Worm (Caenorhabditis elegans) whole organism, young adult: ENCODE measurements around the gene Y11D7A.10.
A peak's percentile ranks its signal among the peaks of the same experiment; 100 is the strongest.

Experiments
- F22D6.2 ChIP-seq: sonication (generic microtip); optimal IDR thresholded peaks from 2 replicates; lab custom pipeline; 2016; ENCODE audit warnings: mild to moderate bottlenecking, missing genetic modification characterization, missing compliant biosample characterization
- K12H6.12 ChIP-seq: fragments of 200-800 bp; sonication (Bioruptor generic); optimal IDR thresholded peaks from 2 replicates; lab custom pipeline; 2018; ENCODE audit warnings: mild to moderate bottlenecking, missing genetic modification characterization, missing compliant biosample characterization
- T26A5.8 ChIP-seq: sonication (generic microtip); optimal IDR thresholded peaks from 2 replicates; lab custom pipeline; 2016; ENCODE audit warnings: missing genetic modification characterization, missing compliant biosample characterization
- Y56A3A.18 ChIP-seq: fragments of 200-800 bp; sonication (Bioruptor generic); IDR thresholded peaks from 2 replicates; pipeline ENCODE4 v1.3.6; 2022; ENCODE audit warnings: missing genetic modification reagents, missing genetic modification characterization, missing compliant biosample characterization
- Y79H2A.3 ChIP-seq: fragments of 200-800 bp; sonication (Bioruptor generic); conservative IDR thresholded peaks from 2 replicates; pipeline ENCODE4 v1.3.6; 2022; ENCODE audit warnings: missing genetic modification reagents, missing genetic modification characterization, missing compliant biosample characterization
- ama-1 ChIP-seq, 3 experiments: fragments of 150-350 bp in 1 of 3; sonication (generic microtip) in 2 of 3; optimal IDR thresholded peaks; 2 replicates each; lab custom pipeline; 2014 to 2018; ENCODE audit warnings: missing biosample characterization in 2 of 3, missing genetic modification characterization in 2 of 3, missing genetic modification reagents in 2 of 3
- aptf-2 ChIP-seq: fragments of 200-800 bp; sonication (Bioruptor generic); conservative IDR thresholded peaks from 2 replicates; pipeline ENCODE4 v1.3.6; 2022; ENCODE audit warnings: missing genetic modification reagents, missing genetic modification characterization, missing compliant biosample characterization
- aptf-3 ChIP-seq: fragments of 200-800 bp; sonication (Bioruptor generic); IDR thresholded peaks from 2 replicates; pipeline ENCODE4 v1.3.6; 2022; ENCODE audit warnings: missing genetic modification characterization, missing compliant biosample characterization
- attf-5 ChIP-seq: fragments of 200-800 bp; sonication (Bioruptor generic); optimal IDR thresholded peaks from 2 replicates; lab custom pipeline; 2018; ENCODE audit warnings: mild to moderate bottlenecking, missing genetic modification characterization, missing compliant biosample characterization
- cebp-1 ChIP-seq, 2 experiments: fragments of 200-800 bp in 1 of 2; sonication (Bioruptor generic) in 1 of 2; sonication (generic microtip) in 1 of 2; IDR thresholded peaks in 1 of 2; optimal IDR thresholded peaks in 1 of 2; 2 replicates each; pipeline versions ENCODE4 v1.3.6 to Lab custom; 2017 to 2022; ENCODE audit warnings: missing compliant biosample characterization in 2 of 2, missing genetic modification characterization in 2 of 2, mild to moderate bottlenecking in 1 of 2, missing genetic modification reagents in 1 of 2, moderate library complexity in 1 of 2
- ceh-27 ChIP-seq: fragments of 200-800 bp; sonication (Bioruptor generic); optimal IDR thresholded peaks from 2 replicates; lab custom pipeline; 2018; ENCODE audit warnings: mild to moderate bottlenecking, missing genetic modification characterization, moderate library complexity, missing compliant biosample characterization
- egl-44 ChIP-seq: fragments of 200-800 bp; sonication (Bioruptor generic); IDR thresholded peaks from 2 replicates; pipeline ENCODE4 v1.3.6; 2022; ENCODE audit warnings: missing genetic modification reagents, missing genetic modification characterization, missing compliant biosample characterization
- fkh-3 ChIP-seq: sonication (generic microtip); optimal IDR thresholded peaks from 2 replicates; lab custom pipeline; 2016; ENCODE audit warnings: mild to moderate bottlenecking, missing genetic modification characterization, missing compliant biosample characterization
- him-1 ChIP-seq: sonication (generic microtip); optimal IDR thresholded peaks from 2 replicates; lab custom pipeline; 2016; ENCODE audit warnings: missing genotype, missing genetic modification reagents, missing genetic modification characterization, missing compliant biosample characterization
- hlh-12 ChIP-seq: sonication (generic microtip); optimal IDR thresholded peaks from 2 replicates; lab custom pipeline; 2016; ENCODE audit warnings: missing genetic modification characterization, missing compliant biosample characterization
- hlh-26 ChIP-seq: fragments of 200-800 bp; sonication (Bioruptor generic); conservative IDR thresholded peaks from 2 replicates; pipeline ENCODE4 v1.3.6; 2022; ENCODE audit warnings: missing genetic modification reagents, missing genetic modification characterization, missing compliant biosample characterization
- hmg-1.2 ChIP-seq: fragments of 200-800 bp; sonication (Bioruptor generic); IDR thresholded peaks from 2 replicates; pipeline ENCODE4 v1.3.6; 2022; ENCODE audit warnings: missing genetic modification reagents, missing genetic modification characterization, missing compliant biosample characterization
- let-526 ChIP-seq: fragments of 200-800 bp; sonication (Bioruptor generic); IDR thresholded peaks from 2 replicates; pipeline ENCODE4 v1.3.6; 2022; ENCODE audit warnings: missing genetic modification reagents, missing genetic modification characterization, missing compliant biosample characterization
- lin-26 ChIP-seq: fragments of 200-800 bp; sonication (Bioruptor generic); IDR thresholded peaks from 2 replicates; pipeline ENCODE4 v1.3.6; 2022; ENCODE audit warnings: missing genetic modification reagents, missing genetic modification characterization, missing compliant biosample characterization
- lin-35 ChIP-seq, 3 experiments: fragments of 150-350 bp in 2 of 3; sonication (generic microtip) in 1 of 3; optimal IDR thresholded peaks; 2 replicates each; lab custom pipeline; 2014 to 2018; ENCODE audit warnings: missing biosample characterization in 3 of 3, missing genetic modification characterization in 3 of 3, missing genetic modification reagents in 3 of 3
- lin-40 ChIP-seq: sonication (generic microtip); optimal IDR thresholded peaks from 2 replicates; lab custom pipeline; 2016; ENCODE audit warnings: missing genetic modification characterization, mild to moderate bottlenecking, missing compliant biosample characterization, missing genotype, missing genetic modification reagents
- lsl-1 ChIP-seq: fragments of 200-800 bp; sonication (Bioruptor generic); optimal IDR thresholded peaks from 2 replicates; lab custom pipeline; 2018; ENCODE audit warnings: mild to moderate bottlenecking, missing genetic modification characterization, moderate library complexity, missing compliant biosample characterization
- lsy-27 ChIP-seq: sonication (generic microtip); optimal IDR thresholded peaks from 2 replicates; lab custom pipeline; 2017; ENCODE audit warnings: missing genetic modification characterization, mild to moderate bottlenecking, missing compliant biosample characterization, antibody characterized with exemption, missing genotype, borderline replicate concordance; ENCODE audit not compliant: insufficient read depth
- madf-3 ChIP-seq: fragments of 200-800 bp; sonication (Bioruptor generic); IDR thresholded peaks from 2 replicates; pipeline ENCODE4 v1.3.6; 2022; ENCODE audit warnings: missing genetic modification reagents, missing genetic modification characterization, missing compliant biosample characterization
- mcd-1 ChIP-seq: fragments of 200-800 bp; sonication (Bioruptor generic); IDR thresholded peaks from 2 replicates; pipeline ENCODE4 v1.3.6; 2022; ENCODE audit warnings: missing genetic modification reagents, missing genetic modification characterization, missing compliant biosample characterization
- nhr-179 ChIP-seq: sonication (generic microtip); optimal IDR thresholded peaks from 2 replicates; lab custom pipeline; 2016; ENCODE audit warnings: mild to moderate bottlenecking, missing genetic modification characterization, missing compliant biosample characterization
- nhr-80 ChIP-seq: sonication (generic microtip); optimal IDR thresholded peaks from 2 replicates; lab custom pipeline; 2016; ENCODE audit warnings: missing genetic modification characterization, missing compliant biosample characterization
- rcor-1 ChIP-seq: fragments of 200-800 bp; sonication (Bioruptor generic); IDR thresholded peaks from 2 replicates; pipeline ENCODE4 v1.3.6; 2022; ENCODE audit warnings: missing genetic modification reagents, missing genetic modification characterization, missing compliant biosample characterization
- rec-8 ChIP-seq, 2 experiments: sonication (generic microtip); optimal IDR thresholded peaks; 2 replicates each; lab custom pipeline; 2016; ENCODE audit warnings: mild to moderate bottlenecking in 2 of 2, missing genetic modification characterization in 2 of 2, missing genetic modification reagents in 2 of 2, missing genotype in 2 of 2, missing biosample characterization in 1 of 2, missing compliant biosample characterization in 1 of 2, moderate library complexity in 1 of 2
- snpc-1.3 ChIP-seq: sonication (generic microtip); optimal IDR thresholded peaks from 2 replicates; lab custom pipeline; 2017; ENCODE audit warnings: missing genetic modification characterization, mild to moderate bottlenecking, missing compliant biosample characterization, antibody characterized with exemption, moderate library complexity, missing genotype, missing genetic modification reagents; ENCODE audit not compliant: insufficient read depth
- snpc-4 ChIP-seq, 5 experiments: fragments of 150-350 bp in 1 of 5; sonication (generic microtip) in 4 of 5; optimal IDR thresholded peaks; 2 replicates each; lab custom pipeline; 2014 to 2018; ENCODE audit warnings: missing genetic modification characterization in 5 of 5, missing biosample characterization in 3 of 5, antibody characterized with exemption in 2 of 5, mild to moderate bottlenecking in 2 of 5, missing compliant biosample characterization in 2 of 5, missing genotype in 2 of 5, moderate library complexity in 2 of 5, missing genetic modification reagents in 1 of 5
- sptf-2 ChIP-seq: fragments of 200-800 bp; sonication (Bioruptor generic); optimal IDR thresholded peaks from 2 replicates; lab custom pipeline; 2018; ENCODE audit warnings: mild to moderate bottlenecking, missing genetic modification characterization, missing compliant biosample characterization
- tbx-9 ChIP-seq: sonication (generic microtip); optimal IDR thresholded peaks from 2 replicates; lab custom pipeline; 2016; ENCODE audit warnings: borderline replicate concordance, missing genetic modification characterization, inconsistent platforms, missing compliant biosample characterization
- unc-130 ChIP-seq: sonication (generic microtip); optimal IDR thresholded peaks from 2 replicates; lab custom pipeline; 2016; ENCODE audit warnings: missing genetic modification reagents, missing genetic modification characterization, missing compliant biosample characterization
- zim-3 ChIP-seq: sonication (generic microtip); optimal IDR thresholded peaks from 2 replicates; lab custom pipeline; 2017; ENCODE audit warnings: mild to moderate bottlenecking, missing genetic modification characterization, moderate library complexity, missing compliant biosample characterization

The Y11D7A.10 gene

DNA sequence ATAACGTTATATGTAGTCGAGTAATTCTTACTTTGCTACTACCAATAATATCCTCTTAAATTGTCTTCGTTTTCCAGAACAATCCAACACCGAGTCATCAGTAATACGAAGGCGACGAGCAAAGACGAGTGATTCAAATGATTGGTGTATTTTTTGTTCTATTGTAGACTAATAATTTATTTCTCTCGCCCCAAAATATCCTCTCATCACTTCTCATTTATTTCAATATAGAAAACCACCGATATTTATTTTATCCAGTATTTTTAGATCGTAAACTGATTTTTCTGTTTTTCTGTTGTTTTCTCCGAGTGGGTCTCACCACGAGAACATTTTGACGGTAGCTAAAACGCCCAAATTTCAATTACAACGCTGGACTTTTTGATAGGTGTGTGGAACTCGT, 31.9 kb downstream of the Y11D7A.10 start:
- TF ChIP-seq him-1 (tag; lab: Kevin White, UChicago): no peak
- TF ChIP-seq fkh-3: no peak
- TF ChIP-seq let-526 (GFP tag; lab: Robert Waterston, UW): no peak
- no peak for TF ChIP-seq hmg-1.2 (GFP tag; lab: Robert Waterston, UW)
- no peak for TF ChIP-seq rec-8 (tag; optimal IDR thresholded peaks at IDR 0.05; lab: Kevin White, UChicago)
- no peak for TF ChIP-seq mcd-1 (GFP tag; lab: Robert Waterston, UW)
- TF ChIP-seq tbx-9: no peak
- no peak for TF ChIP-seq lsy-27 (tag; lab: Kevin White, UChicago)
- TF ChIP-seq snpc-1.3 (tag; lab: Kevin White, UChicago): no peak
- TF ChIP-seq, all 124 proteins: peak for 0

DNA sequence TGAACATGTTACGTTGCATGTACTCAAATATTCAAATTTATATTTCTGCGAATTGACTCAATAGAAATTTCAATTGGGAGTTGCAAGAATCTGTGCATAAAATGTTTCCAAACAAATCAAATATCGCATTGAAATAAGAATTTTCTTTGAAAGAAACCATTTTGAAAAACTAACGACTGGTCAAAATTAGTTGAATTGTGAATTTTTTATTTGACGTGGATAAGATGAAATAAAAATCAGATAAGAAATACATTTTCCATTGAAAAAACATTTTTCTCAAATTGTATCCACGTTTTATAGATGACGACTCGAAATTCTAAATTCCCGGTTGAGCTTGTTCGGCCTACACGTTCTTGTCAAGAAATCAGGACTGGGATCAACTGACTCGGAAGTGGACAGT, 34.7 kb downstream of the Y11D7A.10 start, which contains the start of gene C46C2.3:
Gene C46C2.3 (plus strand): TSS at position 301 of the 400 bp plus-strand sequence.
- TF ChIP-seq F22D6.2 (no peak), nhr-179 (tag; lab: Kevin White, UChicago) (no peak), rcor-1 (GFP tag; lab: Robert Waterston, UW) (no peak), zim-3 (tag; lab: Kevin White, UChicago) (no peak), snpc-4 (GFP tag; optimal IDR thresholded peaks at IDR 0.05; lab: Kevin White, UChicago) (no peak), snpc-4 (tag; optimal IDR thresholded peaks at IDR 0.05; lab: Kevin White, UChicago) (no peak), T26A5.8 (tag; lab: Kevin White, UChicago) (no peak)
- TF ChIP-seq, all 124 proteins: peak for 0

DNA sequence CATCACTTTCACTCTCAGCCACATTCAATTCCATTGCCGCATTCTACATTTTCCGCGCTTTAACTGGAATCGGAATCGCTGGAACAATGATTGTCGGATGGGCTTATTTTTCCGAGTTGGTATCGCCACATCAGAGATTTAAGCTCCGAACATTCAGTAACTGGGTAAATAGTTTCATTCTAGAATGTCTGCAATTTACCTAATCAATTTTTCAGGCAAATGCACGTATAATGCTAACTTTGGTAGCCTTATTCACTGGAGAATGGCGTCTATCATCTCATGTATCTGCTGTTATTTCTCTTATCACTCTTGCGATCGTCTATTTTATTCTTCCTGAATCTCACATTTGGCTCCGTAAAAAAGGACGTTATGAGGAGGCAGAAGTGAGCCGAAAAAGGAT, 41.2 kb downstream of the Y11D7A.10 start:
- TF ChIP-seq ama-1 (optimal IDR thresholded peaks at IDR 0.05; lab: Kevin White, UChicago) (no peak), ama-1 (GFP tag; optimal IDR thresholded peaks at IDR 0.05; lab: Kevin White, UChicago) (no peak), lsl-1 (GFP tag; lab: Kevin White, UChicago) (no peak)

DNA sequence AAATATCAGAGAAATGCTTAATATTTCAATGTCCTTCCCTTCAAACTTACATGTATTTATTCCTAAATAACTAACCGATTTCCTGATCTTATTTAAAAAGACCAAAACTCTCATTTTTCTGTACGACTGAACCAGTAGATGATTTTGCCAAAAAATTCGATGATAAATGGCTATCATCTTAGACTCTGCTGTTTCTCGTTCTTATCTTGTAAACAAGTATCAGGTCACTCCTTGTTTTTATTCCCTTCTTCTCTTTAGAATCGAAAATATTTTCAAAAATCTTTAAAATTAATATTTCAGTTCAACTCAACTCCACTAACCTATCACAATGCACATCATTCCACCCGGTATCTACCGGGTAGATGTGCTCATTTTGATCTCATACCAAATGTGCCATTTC, 42.1 kb downstream of the Y11D7A.10 start, which contains the start of gene C46C2.2:
Gene C46C2.2 (plus strand): TSS at position 301 of the 400 bp plus-strand sequence.
- TF ChIP-seq aptf-3 (no peak), Y56A3A.18 (no peak), madf-3 (no peak), nhr-80 (tag; lab: Kevin White, UChicago) (no peak), aptf-2 (GFP tag; lab: Robert Waterston, UW) (no peak), let-526 (GFP tag; lab: Robert Waterston, UW) (no peak), lin-26 (GFP tag; lab: Robert Waterston, UW) (no peak), hlh-12 (tag; lab: Kevin White, UChicago) (no peak), sptf-2 (no peak), unc-130 (GFP tag; lab: Kevin White, UChicago) (no peak), K12H6.12 (tag; lab: Kevin White, UChicago) (no peak)

DNA sequence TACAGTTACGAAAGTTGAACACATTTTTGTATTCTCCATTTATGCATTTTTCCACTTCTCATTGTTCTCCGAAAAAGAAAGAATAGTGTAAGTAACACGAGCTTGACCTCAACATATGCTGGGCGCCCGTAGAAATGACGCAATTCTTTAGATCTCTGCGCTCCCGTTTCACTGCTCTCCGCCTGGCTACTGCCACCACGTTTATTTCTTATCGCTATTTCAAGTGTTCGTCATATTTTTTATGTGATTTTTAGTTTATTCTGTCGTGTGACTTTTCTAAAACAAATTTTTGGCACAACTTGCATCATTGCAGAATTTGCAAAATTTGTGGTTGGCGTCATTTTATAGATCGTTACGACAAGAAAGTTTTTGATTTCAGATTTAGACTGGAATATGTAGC, 42.6 kb downstream of the Y11D7A.10 start:
- peak; percentile 81 for TF ChIP-seq nhr-80 (tag; lab: Kevin White, UChicago)
- TF ChIP-seq Y79H2A.3 (GFP tag; lab: Robert Waterston, UW): no peak
- TF ChIP-seq attf-5 (GFP tag; lab: Kevin White, UChicago): peak; percentile 24

DNA sequence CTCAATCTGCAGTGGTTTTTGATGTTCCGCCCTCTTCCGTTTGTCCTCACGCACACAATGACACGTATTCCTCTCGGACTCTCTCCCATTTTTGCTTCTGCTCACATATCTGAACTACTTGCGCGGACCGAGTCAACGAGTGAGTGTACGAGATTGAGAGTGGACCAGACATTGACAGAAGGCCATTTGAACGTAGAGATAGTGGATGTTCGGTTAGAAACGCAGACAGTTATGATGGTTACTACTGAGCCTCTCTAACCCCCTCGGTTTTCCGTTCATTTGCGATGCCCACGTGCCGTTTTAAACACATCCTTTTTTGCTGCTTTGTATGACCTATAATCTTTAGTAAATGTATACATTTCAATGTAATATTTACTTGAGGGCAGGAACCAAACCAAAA, 43.1 kb downstream of the Y11D7A.10 start:
- TF ChIP-seq lin-35 (GFP tag; optimal IDR thresholded peaks at IDR 0.05; lab: Kevin White, UChicago) (peak in 1 of 3 experiments; percentile 34), hmg-1.2 (GFP tag; lab: Robert Waterston, UW) (peak; percentile 62; the same call in 1 of the 2 replicates), egl-44 (no peak), ama-1 (optimal IDR thresholded peaks at IDR 0.05; lab: Kevin White, UChicago) (no peak), ama-1 (GFP tag; optimal IDR thresholded peaks at IDR 0.05; lab: Kevin White, UChicago) (no peak), lin-40 (tag; lab: Kevin White, UChicago) (peak; percentile 9), cebp-1 (GFP tag; IDR thresholded peaks at IDR 0.05; lab: Robert Waterston, UW) (no peak), cebp-1 (tag; optimal IDR thresholded peaks at IDR 0.05; lab: Kevin White, UChicago) (peak; percentile 15), hlh-26 (GFP tag; lab: Robert Waterston, UW) (no peak), ceh-27 (GFP tag; lab: Kevin White, UChicago) (peak; percentile 10), hlh-12 (tag; lab: Kevin White, UChicago) (no peak)
